Worm (Caenorhabditis elegans): ENCODE measurements around the gene Y57E12B.11.

- TF ChIP-seq W03F9.2 (tag; optimal IDR thresholded peaks at IDR 0.05) = no peak
- TF ChIP-seq dao-5 (tag; optimal IDR thresholded peaks at IDR 0.05) = no peak
- no peak for TF ChIP-seq him-1 (tag; optimal IDR thresholded peaks at IDR 0.05)
Measured at ce11 chrV:6928938-6929337, 20.7 kb downstream of the Y57E12B.11 start, which contains the start of gene unc-68.

Measured in whole organism, L4/young adult.